Fruit fly (Drosophila melanogaster): ENCODE results near the gene CG14669.

- peak; percentile 20 to 22 for TF ChIP-seq CTCF (optimal IDR thresholded peaks at IDR 0.05)
- TF ChIP-seq CG8478 (optimal IDR thresholded peaks at IDR 0.05): no peak
These were observed 46.1 kb upstream of the CG14669 start, which contains the start of gene Cerk for dm6 chr3R:5368170-5368781.
